Fruit fly (Drosophila melanogaster): ENCODE measurements around the gene CG15784.

dm6 chrX:5421407-5422250, 7.7 kb upstream of the CG15784 start, which contains the start of gene Usp16-45:
- TF ChIP-seq usp (GFP tag; optimal IDR thresholded peaks at IDR 0.05) (no peak), sage (GFP tag; optimal IDR thresholded peaks at IDR 0.05) (no peak), dmrt93B (GFP tag; optimal IDR thresholded peaks at IDR 0.05) (no peak), dl (GFP tag; optimal IDR thresholded peaks at IDR 0.05; ENCODE audit: insufficient read depth in 1 of 2, partially characterized antibody in 2 of 2) (no peak), br (GFP tag; optimal IDR thresholded peaks at IDR 0.05) (no peak), OdsH (GFP tag; optimal IDR thresholded peaks at IDR 0.05) (no peak), CrebA (GFP tag; optimal IDR thresholded peaks at IDR 0.05; ENCODE audit: borderline replicate concordance) (no peak), fru (GFP tag; optimal IDR thresholded peaks at IDR 0.05) (no peak)

Measured in whole organism, wandering third instar larva.